Fruit fly (Drosophila melanogaster): ENCODE results near the gene CG16989.

dm6 chrX:765039-765508, 27.9 kb upstream of the CG16989 start, which contains the start of gene RpL22:
- TF ChIP-seq CG3847 (GFP tag; IDR thresholded peaks at IDR 0.05) (peak; percentile 91), mirr (GFP tag; optimal IDR thresholded peaks at IDR 0.05) (peak; percentile 86), Dbx (GFP tag; IDR thresholded peaks at IDR 0.05) (peak; percentile 92), Max (GFP tag; optimal IDR thresholded peaks at IDR 0.05) (peak; percentile 89), Sry-δ (GFP tag; optimal IDR thresholded peaks at IDR 0.05) (peak; percentile 80), D19A (tag; optimal IDR thresholded peaks at IDR 0.05) (peak; percentile 71)
